Fruit fly (Drosophila melanogaster) whole organism, prepupa: Measurements from ENCODE around the gene CG31872.

Source experiments
- CG7368 ChIP-seq: fragments of 200-800 bp; sonication (Bioruptor generic); optimal IDR thresholded peaks from 3 replicates; lab custom pipeline; 2016; ENCODE audit warnings: missing biosample characterization, missing genetic modification characterization
- Eip75B ChIP-seq: fragments of 200-800 bp; sonication (Bioruptor generic); optimal IDR thresholded peaks from 3 replicates; lab custom pipeline; 2016; ENCODE audit warnings: missing biosample characterization, missing genetic modification characterization

DNA sequence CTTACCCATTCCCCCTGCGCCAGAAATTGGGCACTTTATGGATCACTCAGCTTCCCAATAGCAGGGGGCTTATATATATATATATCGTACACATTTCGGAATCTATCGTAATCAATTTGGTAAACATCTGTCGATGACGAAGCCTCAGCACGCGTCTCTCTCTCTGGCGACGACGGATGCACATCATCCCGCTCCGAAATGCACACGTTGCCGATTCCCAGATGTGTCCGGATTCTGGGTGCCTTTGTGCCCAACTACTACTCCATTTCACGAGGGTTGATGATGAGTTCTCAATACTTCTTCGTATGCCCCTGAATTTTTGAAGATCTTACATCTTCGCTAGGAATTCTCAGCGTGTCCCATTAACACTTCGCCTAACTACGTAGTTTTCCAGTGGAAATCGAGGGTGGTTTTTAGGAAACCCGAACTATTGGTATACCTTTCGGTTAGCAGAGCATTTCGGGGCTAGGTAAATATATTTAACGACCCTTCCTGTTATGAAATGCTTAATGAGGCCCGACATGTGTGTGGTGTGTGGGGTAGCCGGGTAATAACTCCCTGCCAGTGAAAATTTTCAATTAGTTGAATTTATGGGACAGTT, 31.0 kb upstream of the CG31872 start:
- TF ChIP-seq Eip75B (GFP tag; lab: Kevin White, UChicago), result no peak
- TF ChIP-seq CG7368 (GFP tag; lab: Kevin White, UChicago), result no peak
